Fruit fly (Drosophila melanogaster) whole organism, embryonic: ENCODE data around the gene CG9674.

ENCODE experiments used
- CG11456 ChIP-seq: fragments of 200-800 bp; sonication (Bioruptor generic); IDR thresholded peaks from 3 replicates; pipeline ENCODE4 v1.3.6; 2022; ENCODE audit warnings: missing biosample characterization, missing genetic modification characterization
- CG13775 ChIP-seq: fragments of 200-800 bp; sonication (Bioruptor generic); optimal IDR thresholded peaks from 3 replicates; lab custom pipeline; 2017; ENCODE audit warnings: missing biosample characterization, mild to moderate bottlenecking, missing genetic modification characterization
- CG14441 ChIP-seq: fragments of 200-800 bp; sonication (Bioruptor generic); IDR thresholded peaks from 2 replicates; pipeline ENCODE4 v1.3.6; 2022; ENCODE audit warnings: missing biosample characterization, missing genetic modification characterization
- CG14667 ChIP-seq: fragments of 200-800 bp; sonication (Bioruptor generic); IDR thresholded peaks from 2 replicates; pipeline ENCODE4 v1.3.6; 2022; ENCODE audit warnings: missing biosample characterization, missing genetic modification characterization
- CG1602 ChIP-seq: fragments of 200-800 bp; sonication (Bioruptor generic); optimal IDR thresholded peaks from 3 replicates; lab custom pipeline; 2016; ENCODE audit warnings: missing biosample characterization, missing genetic modification characterization
- CG1603 ChIP-seq: fragments of 200-800 bp; sonication (Bioruptor generic); optimal IDR thresholded peaks from 2 replicates; lab custom pipeline; 2019; ENCODE audit warnings: missing biosample characterization, mild to moderate bottlenecking, missing genetic modification characterization, moderate library complexity
- CG17359 ChIP-seq: fragments of 200-800 bp; sonication (Bioruptor generic); optimal IDR thresholded peaks from 3 replicates; lab custom pipeline; 2018; ENCODE audit warnings: missing biosample characterization, mild to moderate bottlenecking, missing genetic modification characterization, moderate library complexity
- CG18262 ChIP-seq: fragments of 200-800 bp; optimal IDR thresholded peaks from 3 replicates; lab custom pipeline; 2019; ENCODE audit warnings: missing biosample characterization, mild to moderate bottlenecking, missing genetic modification characterization, moderate library complexity
- CG30403 ChIP-seq: fragments of 200-800 bp; sonication (Bioruptor generic); optimal IDR thresholded peaks from 3 replicates; lab custom pipeline; 2016; ENCODE audit warnings: missing biosample characterization, missing genetic modification characterization
- CG31441 ChIP-seq: fragments of 200-800 bp; sonication (Bioruptor generic); IDR thresholded peaks from 2 replicates; pipeline ENCODE4 v1.3.6; 2022; ENCODE audit warnings: missing biosample characterization, missing genetic modification characterization
- CG4282 ChIP-seq: fragments of 200-800 bp; sonication (Bioruptor generic); optimal IDR thresholded peaks from 2 replicates; lab custom pipeline; 2016; ENCODE audit warnings: missing biosample characterization, missing genetic modification characterization
- CG4820 ChIP-seq: fragments of 200-800 bp; sonication (Bioruptor generic); optimal IDR thresholded peaks from 3 replicates; lab custom pipeline; 2016; ENCODE audit warnings: missing biosample characterization, missing genetic modification characterization
- CG6791 ChIP-seq: fragments of 200-800 bp; sonication (Bioruptor generic); IDR thresholded peaks from 3 replicates; pipeline ENCODE4 v1.3.6; 2022; ENCODE audit warnings: missing biosample characterization, missing genetic modification characterization; ENCODE audit not compliant: partially characterized antibody
- CG9727 ChIP-seq: fragments of 200-800 bp; sonication (Bioruptor generic); optimal IDR thresholded peaks from 3 replicates; lab custom pipeline; 2017; ENCODE audit warnings: missing biosample characterization, mild to moderate bottlenecking, missing genetic modification characterization
- Doc3 ChIP-seq: fragments of 200-800 bp; sonication (Bioruptor generic); IDR thresholded peaks from 3 replicates; pipeline ENCODE4 v1.3.6; 2022; ENCODE audit warnings: missing biosample characterization, missing genetic modification characterization; ENCODE audit not compliant: partially characterized antibody
- H2.0 ChIP-seq: fragments of 200-800 bp; sonication (Bioruptor generic); IDR thresholded peaks from 2 replicates; pipeline ENCODE4 v1.3.6; 2022; ENCODE audit warnings: missing biosample characterization, missing genetic modification characterization
- Mad ChIP-seq: fragments of 200-800 bp; sonication (Bioruptor generic); optimal IDR thresholded peaks from 2 replicates; lab custom pipeline; 2016; ENCODE audit warnings: missing biosample characterization, missing genetic modification characterization
- Max ChIP-seq: fragments of 200-800 bp; sonication (Bioruptor generic); optimal IDR thresholded peaks from 2 replicates; lab custom pipeline; 2016; ENCODE audit warnings: missing biosample characterization, mild to moderate bottlenecking, missing genetic modification characterization
- Med ChIP-seq: fragments of 200-800 bp; sonication (Bioruptor generic); peaks from one replicate; lab custom pipeline; 2016; ENCODE audit warnings: missing biosample characterization, missing genetic modification characterization, mild to moderate bottlenecking, inconsistent platforms, moderate library complexity
- Mrtf ChIP-seq: fragments of 200-800 bp; sonication (Bioruptor generic); IDR thresholded peaks from 3 replicates; pipeline ENCODE4 v1.3.6; 2022; ENCODE audit warnings: missing biosample characterization, missing genetic modification characterization
- NK7.1 ChIP-seq: fragments of 200-800 bp; sonication (Bioruptor generic); optimal IDR thresholded peaks from 3 replicates; lab custom pipeline; 2016; ENCODE audit warnings: missing biosample characterization, missing genetic modification characterization
- Ptx1 ChIP-seq: fragments of 200-800 bp; sonication (Bioruptor generic); IDR thresholded peaks from 2 replicates; pipeline ENCODE4 v1.3.6; 2022; ENCODE audit warnings: missing biosample characterization, missing genetic modification characterization
- Trl ChIP-seq, 3 experiments: fragments of >200 bp in 2 of 3; fragments of 200-800 bp in 1 of 3; sonication (Bioruptor generic) in 1 of 3; optimal IDR thresholded peaks; 2 replicates in 1 of 3; 3 replicates in 2 of 3; lab custom pipeline; 2016 to 2017; ENCODE audit warnings: missing biosample characterization in 1 of 3, missing genetic modification characterization in 1 of 3
- Xbp1 ChIP-seq: fragments of 200-800 bp; sonication (Bioruptor generic); optimal IDR thresholded peaks from 3 replicates; lab custom pipeline; 2016; ENCODE audit warnings: missing biosample characterization, mild to moderate bottlenecking, missing genetic modification characterization
- crc ChIP-seq: fragments of 200-800 bp; sonication (Bioruptor generic); optimal IDR thresholded peaks from 2 replicates; lab custom pipeline; 2016; ENCODE audit warnings: missing biosample characterization, missing genetic modification characterization
- dan ChIP-seq: fragments of 200-800 bp; sonication (Bioruptor generic); IDR thresholded peaks from 2 replicates; pipeline ENCODE4 v1.3.6; 2022; ENCODE audit warnings: missing biosample characterization, missing genetic modification characterization
- dimm ChIP-seq: fragments of 200-800 bp; sonication (Bioruptor generic); IDR thresholded peaks from 2 replicates; pipeline ENCODE4 v1.3.6; 2022; ENCODE audit warnings: missing biosample characterization, missing genetic modification characterization
- dpn ChIP-seq, 2 experiments: fragments of 200-800 bp; sonication (Bioruptor generic); optimal IDR thresholded peaks; 3 replicates each; lab custom pipeline; 2016; ENCODE audit warnings: missing biosample characterization in 2 of 2, missing genetic modification characterization in 2 of 2
- esg ChIP-seq: fragments of 200-800 bp; sonication (Bioruptor generic); conservative IDR thresholded peaks from 2 replicates; pipeline ENCODE4 v1.3.6; 2022; ENCODE audit warnings: missing biosample characterization, missing genetic modification characterization
- ewg ChIP-seq: fragments of 200-800 bp; sonication (Bioruptor generic); optimal IDR thresholded peaks from 3 replicates; lab custom pipeline; 2017; ENCODE audit warnings: mild to moderate bottlenecking, missing biosample characterization, missing genetic modification reagents, missing genetic modification characterization
- hth ChIP-seq: fragments of >200 bp; optimal IDR thresholded peaks from 2 replicates; lab custom pipeline; 2017; ENCODE audit warnings: inconsistent platforms
- insv ChIP-seq, 2 experiments: fragments of 200-800 bp; sonication (Bioruptor generic); optimal IDR thresholded peaks; 3 replicates each; lab custom pipeline; 2016 to 2018; ENCODE audit warnings: missing biosample characterization in 2 of 2, missing genetic modification characterization in 2 of 2
- ken ChIP-seq: fragments of 200-800 bp; sonication (Bioruptor generic); IDR thresholded peaks from 3 replicates; pipeline ENCODE4 v1.3.6; 2022; ENCODE audit warnings: missing biosample characterization, missing genetic modification characterization
- lab ChIP-seq: fragments of 200-800 bp; sonication (Bioruptor generic); optimal IDR thresholded peaks from 3 replicates; lab custom pipeline; 2017; ENCODE audit warnings: missing biosample characterization, missing genetic modification characterization, mild to moderate bottlenecking, moderate library complexity, missing genetic modification reagents
- maf-S ChIP-seq: fragments of 200-800 bp; sonication (Bioruptor generic); optimal IDR thresholded peaks from 2 replicates; lab custom pipeline; 2016; ENCODE audit warnings: missing biosample characterization, missing genetic modification characterization
- mam ChIP-seq: fragments of 200-800 bp; sonication (Bioruptor generic); optimal IDR thresholded peaks from 3 replicates; lab custom pipeline; 2016; ENCODE audit warnings: missing biosample characterization, missing genetic modification characterization
- odd ChIP-seq: fragments of 200-800 bp; sonication (Bioruptor generic); optimal IDR thresholded peaks from 2 replicates; lab custom pipeline; 2017; ENCODE audit warnings: missing biosample characterization, mild to moderate bottlenecking, missing genetic modification characterization
- onecut ChIP-seq: fragments of 200-800 bp; sonication (Bioruptor generic); IDR thresholded peaks from 2 replicates; pipeline ENCODE4 v1.3.6; 2022; ENCODE audit warnings: missing biosample characterization, missing genetic modification characterization
- otp ChIP-seq: fragments of 200-800 bp; sonication (Bioruptor generic); IDR thresholded peaks from 3 replicates; pipeline ENCODE4, ENCODE4 v1.3.6; 2022; ENCODE audit warnings: missing biosample characterization, missing genetic modification characterization
- pb ChIP-seq: fragments of 200-800 bp; sonication (Bioruptor generic); optimal IDR thresholded peaks from 3 replicates; lab custom pipeline; 2016; ENCODE audit warnings: missing biosample characterization, missing genetic modification characterization
- peb ChIP-seq: fragments of 200-800 bp; sonication (Bioruptor generic); IDR thresholded peaks from 2 replicates; pipeline ENCODE4 v1.3.6; 2022; ENCODE audit warnings: missing biosample characterization, missing genetic modification characterization
- sc ChIP-seq, 3 experiments: fragments of >200 bp in 2 of 3; fragments of 200-800 bp in 1 of 3; sonication (Bioruptor generic) in 1 of 3; optimal IDR thresholded peaks; 2 replicates in 2 of 3; 3 replicates in 1 of 3; lab custom pipeline; 2017; ENCODE audit warnings: mild to moderate bottlenecking in 1 of 3, missing biosample characterization in 1 of 3, missing genetic modification characterization in 1 of 3, missing genetic modification reagents in 1 of 3
- slp2 ChIP-seq: fragments of 200-800 bp; sonication (Bioruptor generic); optimal IDR thresholded peaks from 2 replicates; lab custom pipeline; 2016; ENCODE audit warnings: missing biosample characterization, missing genetic modification characterization
- sna ChIP-seq: fragments of 200-800 bp; sonication (Bioruptor generic); IDR thresholded peaks from 2 replicates; pipeline ENCODE4 v1.3.6; 2022; ENCODE audit warnings: missing biosample characterization, missing genetic modification characterization; ENCODE audit not compliant: partially characterized antibody
- tll ChIP-seq, 2 experiments: fragments of 200-800 bp in 1 of 2; fragments of >200 bp in 1 of 2; sonication (Bioruptor generic) in 1 of 2; optimal IDR thresholded peaks; 2 replicates each; lab custom pipeline; 2017 to 2019; ENCODE audit warnings: missing biosample characterization in 2 of 2, missing genetic modification characterization in 2 of 2, mild to moderate bottlenecking in 1 of 2, moderate library complexity in 1 of 2
- tna ChIP-seq: fragments of 200-800 bp; sonication (Bioruptor generic); IDR thresholded peaks from 2 replicates; pipeline ENCODE4 v1.3.6; 2022; ENCODE audit warnings: missing biosample characterization, missing genetic modification characterization; ENCODE audit not compliant: partially characterized antibody
- usp ChIP-seq: fragments of >200 bp; optimal IDR thresholded peaks from 2 replicates; lab custom pipeline; 2017; ENCODE audit warnings: missing biosample characterization, missing genetic modification characterization
- zfh1 ChIP-seq: fragments of 200-800 bp; sonication (Bioruptor generic); IDR thresholded peaks from 3 replicates; pipeline ENCODE4 v1.3.6; 2022; ENCODE audit warnings: missing biosample characterization, missing genetic modification characterization

Gene CG9674

dm6 chr3L:16768001-16768652 is 39.4 kb downstream of the CG9674 start (continued):
- peak; percentile 2 for TF ChIP-seq Max (GFP tag; lab: Kevin White, UChicago)
- 0 out of 2 replicates have a peak, but pooled peaks have one; percentile 44 for TF ChIP-seq CG14441 (GFP tag; lab: Robert Waterston, UW)
- TF ChIP-seq CG13775 (GFP tag; lab: Kevin White, UChicago) = peak; percentile 15
- 0 out of 3 replicates have a peak, but pooled peaks have one; percentile 43 for TF ChIP-seq Mrtf (GFP tag; lab: Robert Waterston, UW)
- TF ChIP-seq tll (GFP tag; optimal IDR thresholded peaks at IDR 0.05; lab: Kevin White, UChicago) = peak in 1 of 2 experiments; percentile 52
- TF ChIP-seq onecut (GFP tag; lab: Robert Waterston, UW) = 0 out of 2 replicates have a peak, but pooled peaks have one; percentile 12
- no peak for TF ChIP-seq crc
- peak; percentile 13 for TF ChIP-seq ewg (GFP tag; lab: Kevin White, UChicago)
- peak; percentile 55 for TF ChIP-seq CG17359 (tag; lab: Kevin White, UChicago)
- TF ChIP-seq odd (GFP tag; lab: Kevin White, UChicago) = no peak
- TF ChIP-seq CG4282 (GFP tag; lab: Kevin White, UChicago) = no peak
- no peak for TF ChIP-seq lab
- TF ChIP-seq insv (GFP tag; optimal IDR thresholded peaks at IDR 0.05; lab: Kevin White, UChicago) = peak in 1 of 2 experiments; percentile 27
- no peak for TF ChIP-seq pb (GFP tag; lab: Kevin White, UChicago)
- TF ChIP-seq CG4820 (GFP tag; lab: Kevin White, UChicago) = peak; percentile 25
- TF ChIP-seq maf-S (GFP tag; lab: Kevin White, UChicago) = no peak
- TF ChIP-seq Xbp1 = peak; percentile 42
- TF ChIP-seq esg (GFP tag; lab: Robert Waterston, UW) = 0 out of 2 replicates have a peak, but pooled peaks have one; percentile 10
- peak; percentile 0 to 34 for TF ChIP-seq dpn (GFP tag; optimal IDR thresholded peaks at IDR 0.05; lab: Kevin White, UChicago)
- peak; percentile 84 for TF ChIP-seq hth
- TF ChIP-seq dimm (GFP tag; lab: Robert Waterston, UW) = no peak
- TF ChIP-seq ken (GFP tag; lab: Robert Waterston, UW) = no peak
- 0 out of 3 replicates have a peak, but pooled peaks have one; percentile 54 for TF ChIP-seq otp (GFP tag; lab: Robert Waterston, UW)
- TF ChIP-seq H2.0 = no peak
- peak; percentile 77 for TF ChIP-seq Med (GFP tag; lab: Kevin White, UChicago)
- peak; percentile 83 for TF ChIP-seq CG1603 (tag; lab: Kevin White, UChicago)
- 0 out of 3 replicates have a peak, but pooled peaks have one; percentile 50 for TF ChIP-seq CG6791
- peak; percentile 55 for TF ChIP-seq Ptx1
- peak; percentile 39 for TF ChIP-seq CG30403 (GFP tag; lab: Kevin White, UChicago)
- TF ChIP-seq CG11456 (GFP tag; lab: Robert Waterston, UW) = 0 out of 3 replicates have a peak, but pooled peaks have one; percentile 32
- TF ChIP-seq dan (GFP tag; lab: Robert Waterston, UW) = no peak
- peak; percentile 44 for TF ChIP-seq CG31441 (GFP tag; lab: Robert Waterston, UW)
- no peak for TF ChIP-seq Trl (optimal IDR thresholded peaks at IDR 0.05; lab: Kevin White, UChicago)
- TF ChIP-seq Trl (GFP tag; optimal IDR thresholded peaks at IDR 0.05; lab: Kevin White, UChicago) = peak; percentile 14
- peak; percentile 63; the same call in 2 of the 3 replicates for TF ChIP-seq zfh1 (GFP tag; lab: Robert Waterston, UW)
- no peak for TF ChIP-seq peb
- 0 out of 3 replicates have a peak, but pooled peaks have one; percentile 14 for TF ChIP-seq Doc3 (GFP tag; lab: Robert Waterston, UW)
- 0 out of 2 replicates have a peak, but pooled peaks have one; percentile 24 for TF ChIP-seq sna (GFP tag; lab: Robert Waterston, UW)
- no peak for TF ChIP-seq CG14667 (GFP tag; lab: Robert Waterston, UW)
- TF ChIP-seq sc (optimal IDR thresholded peaks at IDR 0.05; lab: Kevin White, UChicago) = no peak
- peak; percentile 0 for TF ChIP-seq sc (GFP tag; optimal IDR thresholded peaks at IDR 0.05; lab: Kevin White, UChicago)
- peak; percentile 66 for TF ChIP-seq CG18262 (tag; lab: Kevin White, UChicago)
- TF ChIP-seq usp (GFP tag; lab: Kevin White, UChicago) = no peak
- TF ChIP-seq mam (GFP tag; lab: Kevin White, UChicago) = peak; percentile 16
- TF ChIP-seq CG9727 (GFP tag; lab: Kevin White, UChicago) = peak; percentile 63
- TF ChIP-seq CG1602 (GFP tag; lab: Kevin White, UChicago) = peak; percentile 42
- peak; percentile 22 for TF ChIP-seq NK7.1 (GFP tag; lab: Kevin White, UChicago)
- TF ChIP-seq tna (GFP tag; lab: Robert Waterston, UW) = peak; percentile 24; the same call in 1 of the 2 replicates
- no peak for TF ChIP-seq slp2 (GFP tag; lab: Kevin White, UChicago)
- peak; percentile 29 for TF ChIP-seq Mad
